Worm (Caenorhabditis elegans) whole organism, L1 larva: Measurements from ENCODE around the gene ddx-46.

Experiments
- C04F5.9 ChIP-seq: sonication (generic microtip); optimal IDR thresholded peaks from 2 replicates; lab custom pipeline; 2016; ENCODE audit warnings: missing genetic modification characterization, missing compliant biosample characterization
- C34B4.2 ChIP-seq: sonication (generic microtip); optimal IDR thresholded peaks from 2 replicates; lab custom pipeline; 2017; ENCODE audit warnings: mild to moderate bottlenecking, missing genetic modification characterization, missing compliant biosample characterization
- F16B12.6 ChIP-seq: fragments of 150-350 bp; optimal IDR thresholded peaks from 2 replicates; lab custom pipeline; 2014; ENCODE audit warnings: missing biosample characterization, missing genetic modification characterization
- aha-1 ChIP-seq: fragments of 150-350 bp; optimal IDR thresholded peaks from 2 replicates; lab custom pipeline; 2014; ENCODE audit warnings: missing biosample characterization, missing genetic modification characterization
- ceh-63 ChIP-seq: fragments of 200-800 bp; sonication (Bioruptor generic); optimal IDR thresholded peaks from 2 replicates; lab custom pipeline; 2018; ENCODE audit warnings: mild to moderate bottlenecking, missing genetic modification characterization, missing compliant biosample characterization
- ceh-82 ChIP-seq, 3 experiments: fragments of 150-350 bp in 1 of 3; sonication (generic microtip) in 2 of 3; optimal IDR thresholded peaks; 2 replicates each; lab custom pipeline; 2014 to 2017; ENCODE audit warnings: missing biosample characterization in 3 of 3, missing genetic modification characterization in 3 of 3
- ceh-88 ChIP-seq: fragments of 200-800 bp; sonication (Bioruptor generic); IDR thresholded peaks from 2 replicates; pipeline ENCODE4 v1.3.6; 2022; ENCODE audit warnings: missing genetic modification characterization, missing compliant biosample characterization
- ceh-90 ChIP-seq: sonication (generic microtip); optimal IDR thresholded peaks from 2 replicates; lab custom pipeline; 2016; ENCODE audit warnings: missing genetic modification characterization, missing compliant biosample characterization
- dpl-1 ChIP-seq, 3 experiments: fragments of 150-350 bp in 2 of 3; sonication (generic microtip) in 1 of 3; optimal IDR thresholded peaks; 2 replicates each; lab custom pipeline; 2014 to 2017; ENCODE audit warnings: missing biosample characterization in 3 of 3, missing genetic modification characterization in 3 of 3, missing genetic modification reagents in 3 of 3
- efl-1 ChIP-seq, 4 experiments: fragments of 150-350 bp; optimal IDR thresholded peaks in 3 of 4; peaks in 1 of 4; 1 replicate in 1 of 4; 2 replicates in 3 of 4; lab custom pipeline; 2014; ENCODE audit warnings: missing biosample characterization in 2 of 4, missing genetic modification characterization in 2 of 4, missing genetic modification reagents in 2 of 4
- egl-13 ChIP-seq: sonication (generic microtip); optimal IDR thresholded peaks from 2 replicates; lab custom pipeline; 2016; ENCODE audit warnings: missing genotype, missing genetic modification reagents, missing genetic modification characterization, missing compliant biosample characterization
- ets-5 ChIP-seq: fragments of 200-800 bp; sonication (Bioruptor generic); IDR thresholded peaks from 2 replicates; pipeline ENCODE4 v1.3.6; 2022; ENCODE audit warnings: missing genetic modification characterization, missing compliant biosample characterization
- fkh-4 ChIP-seq: sonication (generic microtip); optimal IDR thresholded peaks from 2 replicates; lab custom pipeline; 2016; ENCODE audit warnings: missing compliant biosample characterization, missing genetic modification characterization, borderline replicate concordance
- fkh-8 ChIP-seq: sonication (generic microtip); optimal IDR thresholded peaks from 2 replicates; lab custom pipeline; 2016; ENCODE audit warnings: mild to moderate bottlenecking, missing genetic modification characterization, missing compliant biosample characterization
- irx-1 ChIP-seq: sonication (generic microtip); optimal IDR thresholded peaks from 2 replicates; lab custom pipeline; 2016; ENCODE audit warnings: missing genetic modification characterization, missing compliant biosample characterization
- isw-1 ChIP-seq: fragments of 200-800 bp; sonication (Bioruptor generic); IDR thresholded peaks from 2 replicates; pipeline ENCODE4 v1.3.6; 2022; ENCODE audit warnings: missing genetic modification characterization, missing compliant biosample characterization
- lin-13 ChIP-seq: fragments of 150-350 bp; optimal IDR thresholded peaks from 2 replicates; lab custom pipeline; 2014; ENCODE audit warnings: missing biosample characterization, missing genetic modification reagents, missing genetic modification characterization
- lin-14 ChIP-seq: fragments of 200-800 bp; sonication (Bioruptor generic); optimal IDR thresholded peaks from 2 replicates; lab custom pipeline; 2018; ENCODE audit warnings: mild to moderate bottlenecking, missing genetic modification characterization, moderate library complexity, missing compliant biosample characterization
- lin-15B ChIP-seq: fragments of 150-350 bp; sonication (generic microtip); optimal IDR thresholded peaks from 3 replicates; lab custom pipeline; 2014; ENCODE audit warnings: missing biosample characterization, missing genetic modification characterization
- lin-35 ChIP-seq, 2 experiments: fragments of 150-350 bp; optimal IDR thresholded peaks; 2 replicates each; lab custom pipeline; 2014; ENCODE audit warnings: missing biosample characterization in 2 of 2, missing genetic modification characterization in 2 of 2, missing genetic modification reagents in 2 of 2
- lin-39 ChIP-seq: fragments of 150-350 bp; optimal IDR thresholded peaks from 2 replicates; lab custom pipeline; 2014; ENCODE audit warnings: missing biosample characterization, missing genetic modification reagents, missing genetic modification characterization
- lsy-2 ChIP-seq, 2 experiments: fragments of 150-350 bp; optimal IDR thresholded peaks; 2 replicates each; lab custom pipeline; 2014; ENCODE audit warnings: missing biosample characterization in 2 of 2, missing genetic modification characterization in 2 of 2
- mdl-1 ChIP-seq, 2 experiments: fragments of 150-350 bp; optimal IDR thresholded peaks; 2 replicates each; lab custom pipeline; 2014 to 2017; ENCODE audit warnings: missing biosample characterization in 2 of 2, missing genetic modification characterization in 2 of 2, inconsistent platforms in 1 of 2
- mep-1 ChIP-seq: fragments of 150-350 bp; optimal IDR thresholded peaks from 2 replicates; lab custom pipeline; 2014; ENCODE audit warnings: missing biosample characterization, missing genetic modification characterization
- nhr-12 ChIP-seq: sonication (generic microtip); optimal IDR thresholded peaks from 2 replicates; lab custom pipeline; 2017; ENCODE audit warnings: missing biosample characterization, missing genetic modification characterization
- nhr-19 ChIP-seq: fragments of 200-800 bp; sonication (Bioruptor generic); conservative IDR thresholded peaks from 2 replicates; pipeline ENCODE4 v1.3.6; 2022; ENCODE audit warnings: missing genetic modification characterization, missing compliant biosample characterization
- nhr-47 ChIP-seq: sonication (generic microtip); optimal IDR thresholded peaks from 2 replicates; lab custom pipeline; 2016; ENCODE audit warnings: mild to moderate bottlenecking, missing genetic modification characterization, moderate library complexity, missing compliant biosample characterization
- nhr-77 ChIP-seq: fragments of 150-350 bp; optimal IDR thresholded peaks from 2 replicates; lab custom pipeline; 2014; ENCODE audit warnings: missing biosample characterization, missing genetic modification characterization
- nhr-85 ChIP-seq: sonication (generic microtip); peaks from one replicate; lab custom pipeline; 2016; ENCODE audit warnings: missing genetic modification characterization, inconsistent platforms, missing compliant biosample characterization
- pag-3 ChIP-seq: sonication (generic microtip); optimal IDR thresholded peaks from 2 replicates; lab custom pipeline; 2017; ENCODE audit warnings: missing genetic modification characterization, mild to moderate bottlenecking, missing compliant biosample characterization, antibody characterized with exemption, borderline replicate concordance; ENCODE audit not compliant: insufficient read depth
- pqm-1 ChIP-seq: sonication (generic microtip); optimal IDR thresholded peaks from 3 replicates; lab custom pipeline; 2017; ENCODE audit warnings: missing biosample characterization, missing genetic modification characterization
- skn-1 ChIP-seq: fragments of 150-350 bp; optimal IDR thresholded peaks from 2 replicates; lab custom pipeline; 2014; ENCODE audit warnings: missing biosample characterization, missing genetic modification characterization
- snu-23 ChIP-seq: sonication (generic microtip); optimal IDR thresholded peaks from 2 replicates; lab custom pipeline; 2016; ENCODE audit warnings: missing genetic modification characterization, missing compliant biosample characterization
- tbx-2 ChIP-seq: sonication (generic microtip); optimal IDR thresholded peaks from 2 replicates; lab custom pipeline; 2016; ENCODE audit warnings: missing genetic modification characterization, missing compliant biosample characterization
- unc-62 ChIP-seq: fragments of 150-350 bp; optimal IDR thresholded peaks from 2 replicates; lab custom pipeline; 2014; ENCODE audit warnings: missing biosample characterization, missing genetic modification reagents, missing genetic modification characterization
- unc-86 ChIP-seq: sonication (generic microtip); optimal IDR thresholded peaks from 2 replicates; lab custom pipeline; 2016; ENCODE audit warnings: missing genetic modification characterization, missing compliant biosample characterization
- unc-98 ChIP-seq: fragments of 200-800 bp; sonication (Bioruptor generic); IDR thresholded peaks from 2 replicates; pipeline ENCODE4 v1.3.6; 2022; ENCODE audit warnings: missing genetic modification characterization, missing compliant biosample characterization
- vab-15 ChIP-seq: sonication (generic microtip); optimal IDR thresholded peaks from 2 replicates; lab custom pipeline; 2017; ENCODE audit warnings: missing genotype, mild to moderate bottlenecking, missing genetic modification characterization, missing compliant biosample characterization
- xbp-1 ChIP-seq: sonication (generic microtip); optimal IDR thresholded peaks from 2 replicates; lab custom pipeline; 2016; ENCODE audit warnings: missing genetic modification characterization, missing compliant biosample characterization
- zag-1 ChIP-seq: fragments of 150-350 bp; optimal IDR thresholded peaks from 2 replicates; lab custom pipeline; 2014; ENCODE audit warnings: missing biosample characterization, missing genetic modification characterization
- zip-4 ChIP-seq: fragments of 200-800 bp; sonication (Bioruptor generic); optimal IDR thresholded peaks from 2 replicates; lab custom pipeline; 2018; ENCODE audit warnings: mild to moderate bottlenecking, missing genetic modification characterization, moderate library complexity, missing compliant biosample characterization

Gene ddx-46

ce11 chrIV:1309600-1310207 is at the start of gene ddx-46, which contains the start of gene F53H1.4:
Gene ddx-46, minus strand, starts transcription at chrIV:1309650.
Gene F53H1.4, plus strand, starts transcription at chrIV:1310166.
- no peak for TF ChIP-seq zag-1
- TF ChIP-seq lin-39 (tag; lab: Kevin White, UChicago): peak; percentile 32
- TF ChIP-seq zip-4 (GFP tag; lab: Kevin White, UChicago): no peak
- no peak for TF ChIP-seq ceh-90 (tag; lab: Kevin White, UChicago)
- peak; percentile 60 to 66 for TF ChIP-seq lsy-2 (tag; optimal IDR thresholded peaks at IDR 0.05; lab: Kevin White, UChicago)
- TF ChIP-seq ceh-82 (tag; optimal IDR thresholded peaks at IDR 0.05; lab: Kevin White, UChicago): peak; percentile 46 to 70 (median 62)
- TF ChIP-seq nhr-77 (tag; lab: Kevin White, UChicago): peak; percentile 13
- TF ChIP-seq irx-1 (tag; lab: Kevin White, UChicago): peak; percentile 43
- TF ChIP-seq ceh-88: no peak
- no peak for TF ChIP-seq nhr-47 (tag; lab: Kevin White, UChicago)
- TF ChIP-seq C04F5.9 (tag; lab: Kevin White, UChicago): no peak
- TF ChIP-seq xbp-1 (tag; lab: Kevin White, UChicago): peak; percentile 40
- peak; percentile 34 for TF ChIP-seq skn-1
- TF ChIP-seq dpl-1 (GFP tag; optimal IDR thresholded peaks at IDR 0.05; lab: Kevin White, UChicago): peak; percentile 90 to 92 (median 92)
- TF ChIP-seq fkh-4 (tag; lab: Kevin White, UChicago): peak; percentile 24
- TF ChIP-seq F16B12.6 (tag; lab: Kevin White, UChicago): peak; percentile 33
- peak; percentile 79 for TF ChIP-seq lin-15B (tag; lab: Kevin White, UChicago)
- peak; percentile 88 to 93 for TF ChIP-seq lin-35 (GFP tag; optimal IDR thresholded peaks at IDR 0.05; lab: Kevin White, UChicago)
- TF ChIP-seq nhr-85 (tag; lab: Kevin White, UChicago): peak; percentile 48
- TF ChIP-seq lin-14 (GFP tag; lab: Kevin White, UChicago): no peak
- TF ChIP-seq pqm-1 (tag; lab: Kevin White, UChicago): no peak
- TF ChIP-seq unc-98 (GFP tag; lab: Robert Waterston, UW): no peak
- no peak for TF ChIP-seq fkh-8 (tag; lab: Kevin White, UChicago)
- TF ChIP-seq egl-13: peak; percentile 10
- no peak for TF ChIP-seq vab-15 (tag; lab: Kevin White, UChicago)
- no peak for TF ChIP-seq ceh-63 (GFP tag; lab: Kevin White, UChicago)
- peak; percentile 48 for TF ChIP-seq tbx-2 (tag; lab: Kevin White, UChicago)
- peak; percentile 32 for TF ChIP-seq unc-86 (tag; lab: Kevin White, UChicago)
- peak; percentile 58 for TF ChIP-seq snu-23 (GFP tag; lab: Kevin White, UChicago)
- TF ChIP-seq isw-1: peak; percentile 57
- peak; percentile 91 to 94 for TF ChIP-seq efl-1 (optimal IDR thresholded peaks at IDR 0.05; lab: Kevin White, UChicago)
- peak; percentile 94 to 99 for TF ChIP-seq efl-1 (GFP tag; optimal IDR thresholded peaks at IDR 0.05 in 1 of 2; lab: Kevin White, UChicago)
- TF ChIP-seq pag-3 (tag; lab: Kevin White, UChicago): no peak
- peak; percentile 43 for TF ChIP-seq mep-1
- no peak for TF ChIP-seq nhr-19 (GFP tag; lab: Robert Waterston, UW)
- peak; percentile 33 for TF ChIP-seq lin-13 (GFP tag; lab: Kevin White, UChicago)
- no peak for TF ChIP-seq nhr-12
- peak in 1 of 2 experiments; percentile 31 for TF ChIP-seq mdl-1 (tag; optimal IDR thresholded peaks at IDR 0.05; lab: Kevin White, UChicago)

ce11 chrIV:1359125-1359524 is 49.7 kb upstream of the ddx-46 start, which contains the start of gene col-105:
Gene col-105, minus strand, starts transcription at chrIV:1359225.
- TF ChIP-seq unc-98 (GFP tag; lab: Robert Waterston, UW): no peak
- TF ChIP-seq aha-1: no peak
- TF ChIP-seq nhr-85 (tag; lab: Kevin White, UChicago): no peak
- TF ChIP-seq xbp-1 (tag; lab: Kevin White, UChicago): no peak
- no peak for TF ChIP-seq vab-15 (tag; lab: Kevin White, UChicago)
- no peak for TF ChIP-seq lin-35 (GFP tag; optimal IDR thresholded peaks at IDR 0.05; lab: Kevin White, UChicago)
- no peak for TF ChIP-seq ceh-88
- no peak for TF ChIP-seq nhr-47 (tag; lab: Kevin White, UChicago)
- no peak for TF ChIP-seq ceh-63 (GFP tag; lab: Kevin White, UChicago)
- no peak for TF ChIP-seq C34B4.2 (tag; lab: Kevin White, UChicago)
- TF ChIP-seq ceh-82 (tag; optimal IDR thresholded peaks at IDR 0.05; lab: Kevin White, UChicago): no peak
- no peak for TF ChIP-seq irx-1 (tag; lab: Kevin White, UChicago)
- no peak for TF ChIP-seq unc-62 (GFP tag; lab: Kevin White, UChicago)
- no peak for TF ChIP-seq ets-5
